Worm (Caenorhabditis elegans): ENCODE measurements around the gene Y41G9A.17.

DNA sequence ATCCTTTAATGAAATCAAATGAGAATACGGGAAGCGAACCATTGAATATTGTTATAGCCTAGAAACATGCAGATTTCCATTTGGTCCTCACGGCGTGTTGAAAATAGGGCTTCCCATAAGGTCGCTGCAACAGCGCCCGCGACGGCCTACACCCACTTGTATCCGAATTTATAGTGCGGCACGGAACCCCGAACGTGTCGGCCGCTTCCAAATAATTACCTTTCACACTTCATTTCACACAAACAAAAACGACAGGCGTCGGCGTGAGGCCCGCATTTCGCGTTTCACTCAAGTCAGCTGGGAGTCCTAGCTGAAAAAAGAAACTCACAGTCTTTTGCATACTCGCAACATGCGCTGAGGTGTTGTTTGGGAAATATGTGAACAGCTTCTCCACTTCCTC, 33.9 kb upstream of the Y41G9A.17 start:
- TF ChIP-seq unc-39 (tag; optimal IDR thresholded peaks at IDR 0.05) (no peak), R02D3.7 (tag; optimal IDR thresholded peaks at IDR 0.05) (no peak), ceh-82 (tag; optimal IDR thresholded peaks at IDR 0.05) (no peak), ZK546.5 (tag; optimal IDR thresholded peaks at IDR 0.05) (no peak)
